Worm (Caenorhabditis elegans) whole organism, young adult: ENCODE results near the gene C24A8.6.

ENCODE experiments used
- T07F8.4 ChIP-seq: sonication (generic microtip); optimal IDR thresholded peaks from 2 replicates; lab custom pipeline; 2016; ENCODE audit warnings: mild to moderate bottlenecking, missing genetic modification characterization, moderate library complexity, missing compliant biosample characterization
- chd-7 ChIP-seq: sonication (generic microtip); optimal IDR thresholded peaks from 2 replicates; lab custom pipeline; 2016; ENCODE audit warnings: mild to moderate bottlenecking, missing genetic modification characterization, moderate library complexity, missing compliant biosample characterization
- ets-4 ChIP-seq: fragments of 200-800 bp; sonication (Bioruptor generic); optimal IDR thresholded peaks from 2 replicates; lab custom pipeline; 2018; ENCODE audit warnings: mild to moderate bottlenecking, missing genetic modification characterization, missing compliant biosample characterization
- madf-8 ChIP-seq: fragments of 200-800 bp; sonication (Bioruptor generic); conservative IDR thresholded peaks from 2 replicates; pipeline ENCODE4 v1.3.6; 2022; ENCODE audit warnings: missing genetic modification reagents, missing genetic modification characterization, missing compliant biosample characterization
- mxl-1 ChIP-seq: sonication (generic microtip); optimal IDR thresholded peaks from 2 replicates; lab custom pipeline; 2016; ENCODE audit warnings: missing genetic modification characterization, missing compliant biosample characterization
- pha-4 ChIP-seq: fragments of 150-350 bp; sonication (generic microtip); optimal IDR thresholded peaks from 2 replicates; lab custom pipeline; 2014; ENCODE audit warnings: missing biosample characterization, missing genetic modification reagents, missing genetic modification characterization

DNA sequence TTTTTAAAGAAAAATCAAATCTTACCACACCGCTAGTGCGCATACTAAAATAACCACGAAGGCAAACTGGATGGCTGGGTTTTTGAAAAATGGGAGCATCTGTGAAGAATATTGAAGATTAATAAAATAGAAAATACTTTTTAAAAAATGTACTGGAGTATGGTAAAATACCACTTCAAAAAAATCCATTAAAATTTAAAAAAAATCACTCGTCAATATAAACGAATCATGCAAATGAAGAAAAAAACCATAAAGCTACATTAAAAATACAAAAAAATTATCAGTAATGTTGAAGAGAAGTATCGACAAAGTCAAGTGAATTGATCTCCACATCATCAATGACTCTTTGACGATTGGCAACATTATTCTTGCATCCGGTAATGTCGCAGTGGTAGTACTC is 38.6 kb upstream of the C24A8.6 start, which contains the start of gene R160.5:
- TF ChIP-seq madf-8 (no peak), pha-4 (tag; lab: Kevin White, UChicago) (no peak), mxl-1 (tag; lab: Kevin White, UChicago) (no peak), ets-4 (no peak), chd-7 (tag; lab: Kevin White, UChicago) (no peak), T07F8.4 (tag; lab: Kevin White, UChicago) (no peak)
